Worm (Caenorhabditis elegans) whole organism, mixed stage, embryonic: Measurements from ENCODE around the gene K01A12.4.

ENCODE experiments used
- blmp-1 ChIP-seq: fragments of 150-350 bp; optimal IDR thresholded peaks from 2 replicates; lab custom pipeline; 2014; ENCODE audit warnings: missing biosample characterization, missing genetic modification characterization
- ceh-39 ChIP-seq: fragments of 150-350 bp; optimal IDR thresholded peaks from 2 replicates; lab custom pipeline; 2014; ENCODE audit warnings: missing biosample characterization, missing genetic modification characterization
- ceh-43 ChIP-seq: fragments of 200-800 bp; sonication (Bioruptor generic); optimal IDR thresholded peaks from 2 replicates; lab custom pipeline; 2018; ENCODE audit warnings: mild to moderate bottlenecking, missing genetic modification characterization, moderate library complexity, missing compliant biosample characterization
- ces-1 ChIP-seq: fragments of 150-350 bp; optimal IDR thresholded peaks from 2 replicates; lab custom pipeline; 2014; ENCODE audit warnings: missing biosample characterization, missing genetic modification reagents, missing genetic modification characterization
- cnd-1 ChIP-seq: fragments of 200-800 bp; sonication (Bioruptor generic); optimal IDR thresholded peaks from 2 replicates; lab custom pipeline; 2018; ENCODE audit warnings: mild to moderate bottlenecking, missing genetic modification characterization, missing compliant biosample characterization
- drap-1 ChIP-seq: fragments of 200-800 bp; sonication (Bioruptor generic); optimal IDR thresholded peaks from 3 replicates; lab custom pipeline; 2018; ENCODE audit warnings: mild to moderate bottlenecking, missing genetic modification characterization, missing compliant biosample characterization
- ham-2 ChIP-seq: fragments of 200-800 bp; sonication (Bioruptor generic); optimal IDR thresholded peaks from 2 replicates; lab custom pipeline; 2018; ENCODE audit warnings: mild to moderate bottlenecking, missing genetic modification characterization, missing compliant biosample characterization
- hlh-1 ChIP-seq: fragments of 150-350 bp; optimal IDR thresholded peaks from 2 replicates; lab custom pipeline; 2014; ENCODE audit warnings: missing biosample characterization, missing genetic modification reagents, missing genetic modification characterization
- mab-5 ChIP-seq: fragments of 150-350 bp; optimal IDR thresholded peaks from 2 replicates; lab custom pipeline; 2014; ENCODE audit warnings: missing biosample characterization, missing genetic modification characterization
- mep-1 ChIP-seq: fragments of 150-350 bp; optimal IDR thresholded peaks from 2 replicates; lab custom pipeline; 2017; ENCODE audit warnings: missing biosample characterization, missing genetic modification reagents, missing genetic modification characterization, inconsistent platforms
- nhr-2 ChIP-seq: fragments of 150-350 bp; optimal IDR thresholded peaks from 2 replicates; lab custom pipeline; 2014; ENCODE audit warnings: missing biosample characterization, missing genetic modification characterization
- nhr-76 ChIP-seq: sonication (generic microtip); optimal IDR thresholded peaks from 2 replicates; lab custom pipeline; 2017; ENCODE audit warnings: missing biosample characterization, missing genetic modification characterization
- pha-4 ChIP-seq: fragments of 150-350 bp; optimal IDR thresholded peaks from 2 replicates; lab custom pipeline; 2018; ENCODE audit warnings: missing biosample characterization, missing genetic modification reagents, missing genetic modification characterization
- sem-2 ChIP-seq: fragments of 200-800 bp; sonication (Bioruptor generic); optimal IDR thresholded peaks from 2 replicates; lab custom pipeline; 2018; ENCODE audit warnings: mild to moderate bottlenecking, missing genetic modification characterization, missing compliant biosample characterization
- snpc-4 ChIP-seq: fragments of 150-350 bp; optimal IDR thresholded peaks from 2 replicates; lab custom pipeline; 2014; ENCODE audit warnings: missing biosample characterization, missing genetic modification characterization
- sptf-1 ChIP-seq: sonication (generic microtip); optimal IDR thresholded peaks from 2 replicates; lab custom pipeline; 2017; ENCODE audit warnings: mild to moderate bottlenecking, missing genetic modification characterization, moderate library complexity, missing compliant biosample characterization
- tbx-8 ChIP-seq: fragments of 200-800 bp; sonication (Bioruptor generic); optimal IDR thresholded peaks from 2 replicates; lab custom pipeline; 2018; ENCODE audit warnings: mild to moderate bottlenecking, missing genetic modification characterization, moderate library complexity, missing compliant biosample characterization
- unc-120 ChIP-seq: sonication (generic microtip); optimal IDR thresholded peaks from 2 replicates; lab custom pipeline; 2017; ENCODE audit warnings: missing genetic modification characterization, missing compliant biosample characterization; ENCODE audit not compliant: poor library complexity, severe bottlenecking
- unc-62 ChIP-seq: fragments of 150-350 bp; optimal IDR thresholded peaks from 2 replicates; lab custom pipeline; 2014; ENCODE audit warnings: missing biosample characterization, missing genetic modification reagents, missing genetic modification characterization
- zip-8 ChIP-seq: fragments of 150-350 bp; optimal IDR thresholded peaks from 2 replicates; lab custom pipeline; 2014; ENCODE audit warnings: missing biosample characterization, missing genetic modification characterization

Gene K01A12.4

ce11 chrX:8659521-8659920 is 48.8 kb downstream of the K01A12.4 start:
- TF ChIP-seq ces-1 (peak; percentile 77), blmp-1 (tag; lab: Kevin White, UChicago) (no peak)

- TF ChIP-seq mep-1 (tag; lab: Kevin White, UChicago) (no peak), nhr-2 (peak; percentile 51), unc-120 (tag; lab: Kevin White, UChicago) (no peak), ceh-43 (GFP tag; lab: Kevin White, UChicago) (no peak), zip-8 (no peak), tbx-8 (GFP tag; lab: Kevin White, UChicago) (no peak), pha-4 (tag; lab: Kevin White, UChicago) (no peak), ceh-39 (tag; lab: Kevin White, UChicago) (no peak)
Measured at ce11 chrX:8660319-8660718, 49.6 kb downstream of the K01A12.4 start, which contains the start of gene rig-1. rig-1 (plus strand) TSS chrX:8660619.

ce11 chrX:8660909-8661308 is 50.2 kb downstream of the K01A12.4 start:
- no peak for TF ChIP-seq hlh-1 (tag; lab: Kevin White, UChicago)
- no peak for TF ChIP-seq unc-62
- no peak for TF ChIP-seq sptf-1 (tag; lab: Kevin White, UChicago)
- no peak for TF ChIP-seq sem-2 (GFP tag; lab: Kevin White, UChicago)
- no peak for TF ChIP-seq nhr-76
- TF ChIP-seq ceh-43 (GFP tag; lab: Kevin White, UChicago), result no peak
- TF ChIP-seq ham-2 (GFP tag; lab: Kevin White, UChicago), result no peak
- TF ChIP-seq drap-1 (GFP tag; lab: Kevin White, UChicago), result no peak
- no peak for TF ChIP-seq snpc-4 (tag; lab: Kevin White, UChicago)
- no peak for TF ChIP-seq cnd-1 (tag; lab: Kevin White, UChicago)
- peak; percentile 78 for TF ChIP-seq nhr-2
- TF ChIP-seq zip-8, result peak; percentile 62
- TF ChIP-seq mab-5 (tag; lab: Kevin White, UChicago), result no peak
